Worm (Caenorhabditis elegans) whole organism, L4 larva: ENCODE measurements around the gene cyn-13.

Experiments
- F10B5.3 ChIP-seq: sonication (generic microtip); optimal IDR thresholded peaks from 2 replicates; lab custom pipeline; 2016; ENCODE audit warnings: mild to moderate bottlenecking, missing genetic modification characterization, missing compliant biosample characterization
- F26F4.8 ChIP-seq: fragments of 200-800 bp; sonication (Bioruptor generic); conservative IDR thresholded peaks from 2 replicates; pipeline ENCODE4 v1.3.6; 2022; ENCODE audit warnings: missing genetic modification characterization, missing compliant biosample characterization
- F37D6.2 ChIP-seq: sonication (generic microtip); optimal IDR thresholded peaks from 2 replicates; lab custom pipeline; 2016; ENCODE audit warnings: mild to moderate bottlenecking, missing genetic modification characterization, missing compliant biosample characterization
- F44E2.7 ChIP-seq: fragments of 200-800 bp; sonication (Bioruptor generic); IDR thresholded peaks from 2 replicates; pipeline ENCODE4 v2.1.2; 2022; ENCODE audit warnings: missing genetic modification characterization, missing compliant biosample characterization
- R02D3.7 ChIP-seq: fragments of 150-350 bp; sonication (generic microtip); optimal IDR thresholded peaks from 3 replicates; lab custom pipeline; 2014; ENCODE audit warnings: missing biosample characterization, missing genetic modification characterization
- T26A8.4 ChIP-seq: fragments of 200-800 bp; sonication (Bioruptor generic); IDR thresholded peaks from 2 replicates; pipeline ENCODE4 v1.3.6; 2022; ENCODE audit warnings: missing genetic modification characterization, missing compliant biosample characterization
- Y105C5A.15 ChIP-seq: fragments of 200-800 bp; sonication (Bioruptor generic); IDR thresholded peaks from 2 replicates; pipeline ENCODE4 v1.3.6; 2022; ENCODE audit warnings: missing genetic modification characterization, missing compliant biosample characterization
- Y48G9A.11 ChIP-seq: fragments of 200-800 bp; sonication (Bioruptor generic); IDR thresholded peaks from 2 replicates; pipeline ENCODE4 v1.3.6; 2022; ENCODE audit warnings: missing genetic modification reagents, missing genetic modification characterization, missing compliant biosample characterization
- Y5F2A.4 ChIP-seq: fragments of 200-800 bp; sonication (Bioruptor generic); optimal IDR thresholded peaks from 2 replicates; lab custom pipeline; 2018; ENCODE audit warnings: mild to moderate bottlenecking, missing genetic modification characterization, missing compliant biosample characterization
- ZK337.2 ChIP-seq: fragments of 200-800 bp; sonication (Bioruptor generic); IDR thresholded peaks from 2 replicates; pipeline ENCODE4 v1.3.6; 2022; ENCODE audit warnings: missing genetic modification reagents, missing genetic modification characterization, missing compliant biosample characterization
- ZK546.5 ChIP-seq, 2 experiments: sonication (generic microtip); optimal IDR thresholded peaks; 2 replicates each; lab custom pipeline; 2017; ENCODE audit warnings: missing biosample characterization in 2 of 2, missing genetic modification characterization in 2 of 2
- aly-2 ChIP-seq: sonication (generic microtip); optimal IDR thresholded peaks from 2 replicates; lab custom pipeline; 2018; ENCODE audit warnings: missing biosample characterization, missing genetic modification characterization
- attf-4 ChIP-seq: sonication (generic microtip); optimal IDR thresholded peaks from 3 replicates; lab custom pipeline; 2017; ENCODE audit warnings: missing biosample characterization, missing genetic modification characterization
- ceh-62 ChIP-seq: sonication (generic microtip); optimal IDR thresholded peaks from 2 replicates; lab custom pipeline; 2017; ENCODE audit warnings: missing biosample characterization, missing genetic modification characterization
- ceh-82 ChIP-seq: sonication (generic microtip); optimal IDR thresholded peaks from 2 replicates; lab custom pipeline; 2017; ENCODE audit warnings: missing biosample characterization, missing genetic modification characterization
- daf-16 ChIP-seq, 3 experiments: sonication (generic microtip); optimal IDR thresholded peaks; 2 replicates each; lab custom pipeline; 2016 to 2017; ENCODE audit warnings: missing genetic modification characterization in 3 of 3, missing genetic modification reagents in 3 of 3, mild to moderate bottlenecking in 2 of 3, missing compliant biosample characterization in 2 of 3, missing biosample characterization in 1 of 3, moderate library complexity in 1 of 3
- daf-19 ChIP-seq: fragments of 200-800 bp; sonication (Bioruptor generic); conservative IDR thresholded peaks from 2 replicates; pipeline ENCODE4 v1.3.6; 2022; ENCODE audit warnings: missing genetic modification characterization, missing compliant biosample characterization
- daf-8 ChIP-seq: fragments of 200-800 bp; sonication (Bioruptor generic); IDR thresholded peaks from 2 replicates; pipeline ENCODE4 v1.3.6; 2022; ENCODE audit warnings: missing genetic modification characterization, missing compliant biosample characterization
- egl-27 ChIP-seq: sonication (generic microtip); optimal IDR thresholded peaks from 3 replicates; lab custom pipeline; 2017; ENCODE audit warnings: missing biosample characterization, missing genetic modification reagents, missing genetic modification characterization
- egl-43 ChIP-seq: fragments of 200-800 bp; sonication (Bioruptor generic); IDR thresholded peaks from 2 replicates; pipeline ENCODE4 v1.3.6; 2022; ENCODE audit warnings: missing genetic modification reagents, missing genetic modification characterization, missing compliant biosample characterization
- fkh-10 ChIP-seq: fragments of 150-350 bp; optimal IDR thresholded peaks from 2 replicates; lab custom pipeline; 2014; ENCODE audit warnings: missing biosample characterization, missing genetic modification reagents, missing genetic modification characterization
- gei-8 ChIP-seq: fragments of 200-800 bp; sonication (Bioruptor generic); optimal IDR thresholded peaks from 2 replicates; lab custom pipeline; 2018; ENCODE audit warnings: mild to moderate bottlenecking, missing genetic modification characterization, missing compliant biosample characterization
- hif-1 ChIP-seq, 2 experiments: sonication (generic microtip); optimal IDR thresholded peaks; 2 replicates each; lab custom pipeline; 2016 to 2017; ENCODE audit warnings: missing compliant biosample characterization in 2 of 2, missing genetic modification characterization in 2 of 2, missing genetic modification reagents in 2 of 2, missing genotype in 2 of 2, mild to moderate bottlenecking in 1 of 2
- lim-7 ChIP-seq: fragments of 200-800 bp; sonication (Bioruptor generic); IDR thresholded peaks from 2 replicates; pipeline ENCODE4 v1.3.6; 2022; ENCODE audit warnings: missing genetic modification characterization, missing compliant biosample characterization
- lin-1 ChIP-seq: fragments of 200-800 bp; sonication (Bioruptor generic); IDR thresholded peaks from 2 replicates; pipeline ENCODE4 v1.3.6; 2022; ENCODE audit warnings: missing genetic modification reagents, missing genetic modification characterization, missing compliant biosample characterization
- lin-39 ChIP-seq: fragments of 150-350 bp; optimal IDR thresholded peaks from 2 replicates; lab custom pipeline; 2014; ENCODE audit warnings: missing biosample characterization, missing genetic modification reagents, missing genetic modification characterization
- lir-3 ChIP-seq: sonication (generic microtip); optimal IDR thresholded peaks from 2 replicates; lab custom pipeline; 2016; ENCODE audit warnings: mild to moderate bottlenecking, missing genetic modification characterization, missing compliant biosample characterization
- lsy-2 ChIP-seq, 2 experiments: fragments of 150-350 bp in 1 of 2; sonication (generic microtip) in 1 of 2; optimal IDR thresholded peaks; 2 replicates each; lab custom pipeline; 2014 to 2017; ENCODE audit warnings: missing biosample characterization in 2 of 2, missing genetic modification characterization in 2 of 2
- madf-9 ChIP-seq: fragments of 200-800 bp; sonication (Bioruptor generic); conservative IDR thresholded peaks from 2 replicates; pipeline ENCODE4 v1.3.6; 2022; ENCODE audit warnings: missing genetic modification reagents, missing genetic modification characterization, missing compliant biosample characterization
- mdt-29 ChIP-seq: fragments of 200-800 bp; sonication (Bioruptor generic); IDR thresholded peaks from 2 replicates; pipeline ENCODE4 v1.3.6; 2022; ENCODE audit warnings: missing genetic modification reagents, missing genetic modification characterization, missing compliant biosample characterization
- mes-2 ChIP-seq: sonication (generic microtip); optimal IDR thresholded peaks from 2 replicates; lab custom pipeline; 2016; ENCODE audit warnings: missing genotype, mild to moderate bottlenecking, missing genetic modification characterization, missing compliant biosample characterization; ENCODE audit not compliant: poor library complexity, severe bottlenecking
- nhr-10 ChIP-seq: fragments of 150-350 bp; optimal IDR thresholded peaks from 2 replicates; lab custom pipeline; 2014; ENCODE audit warnings: missing biosample characterization, missing genetic modification characterization
- nhr-102 ChIP-seq: sonication (generic microtip); optimal IDR thresholded peaks from 2 replicates; lab custom pipeline; 2016; ENCODE audit warnings: mild to moderate bottlenecking, missing genetic modification characterization, moderate library complexity, missing compliant biosample characterization
- nhr-111 ChIP-seq: fragments of 200-800 bp; sonication (Bioruptor generic); optimal IDR thresholded peaks from 2 replicates; lab custom pipeline; 2018; ENCODE audit warnings: mild to moderate bottlenecking, missing genetic modification characterization, missing compliant biosample characterization
- nhr-237 ChIP-seq: sonication (generic microtip); optimal IDR thresholded peaks from 2 replicates; lab custom pipeline; 2017; ENCODE audit warnings: missing biosample characterization, missing genetic modification characterization
- nhr-41 ChIP-seq: fragments of 200-800 bp; sonication (Bioruptor generic); IDR thresholded peaks from 2 replicates; pipeline ENCODE4 v1.3.6; 2022; ENCODE audit warnings: missing genetic modification reagents, missing genetic modification characterization, missing compliant biosample characterization
- nhr-42 ChIP-seq: fragments of 200-800 bp; sonication (Bioruptor generic); IDR thresholded peaks from 2 replicates; pipeline ENCODE4 v1.3.6; 2022; ENCODE audit warnings: missing genetic modification characterization, missing compliant biosample characterization
- nhr-48 ChIP-seq: sonication (generic microtip); optimal IDR thresholded peaks from 2 replicates; lab custom pipeline; 2016; ENCODE audit warnings: mild to moderate bottlenecking, missing genetic modification characterization, missing compliant biosample characterization
- pha-4 ChIP-seq, 2 experiments: fragments of 150-350 bp in 1 of 2; fragments of 200-800 bp in 1 of 2; sonication (Bioruptor generic) in 1 of 2; IDR thresholded peaks in 1 of 2; optimal IDR thresholded peaks in 1 of 2; 2 replicates each; pipeline versions ENCODE4 v1.3.6 to Lab custom; 2014 to 2022; ENCODE audit warnings: missing genetic modification characterization in 2 of 2, missing genetic modification reagents in 2 of 2, missing biosample characterization in 1 of 2, missing compliant biosample characterization in 1 of 2
- php-3 ChIP-seq: fragments of 200-800 bp; sonication (Bioruptor generic); IDR thresholded peaks from 2 replicates; pipeline ENCODE4 v1.3.6; 2022; ENCODE audit warnings: missing genetic modification reagents, missing genetic modification characterization, missing compliant biosample characterization
- pqm-1 ChIP-seq: sonication (generic microtip); optimal IDR thresholded peaks from 2 replicates; lab custom pipeline; 2017; ENCODE audit warnings: missing biosample characterization, missing genetic modification characterization
- rbr-2 ChIP-seq: sonication (generic microtip); optimal IDR thresholded peaks from 2 replicates; lab custom pipeline; 2016; ENCODE audit warnings: missing genotype, missing genetic modification characterization, missing compliant biosample characterization
- sdz-12 ChIP-seq: fragments of 200-800 bp; sonication (Bioruptor generic); optimal IDR thresholded peaks from 2 replicates; lab custom pipeline; 2018; ENCODE audit warnings: mild to moderate bottlenecking, missing genetic modification characterization, missing compliant biosample characterization
- tag-97 ChIP-seq: fragments of 200-800 bp; sonication (Bioruptor generic); IDR thresholded peaks from 2 replicates; pipeline ENCODE4 v1.3.6; 2022; ENCODE audit warnings: missing genetic modification characterization, missing compliant biosample characterization
- unc-62 ChIP-seq, 3 experiments: fragments of 150-350 bp in 1 of 3; sonication (generic microtip); optimal IDR thresholded peaks in 2 of 3; peaks in 1 of 3; 1 replicate in 1 of 3; 2 replicates in 2 of 3; lab custom pipeline; 2014 to 2017; ENCODE audit warnings: missing biosample characterization in 3 of 3, missing genetic modification characterization in 3 of 3, missing genetic modification reagents in 3 of 3, missing genotype in 1 of 3
- vab-7 ChIP-seq: fragments of 200-800 bp; sonication (Bioruptor generic); IDR thresholded peaks from 2 replicates; pipeline ENCODE4 v1.3.6; 2022; ENCODE audit warnings: missing genetic modification reagents, missing genetic modification characterization, missing compliant biosample characterization
- zag-1 ChIP-seq: fragments of 150-350 bp; optimal IDR thresholded peaks from 2 replicates; lab custom pipeline; 2014; ENCODE audit warnings: missing biosample characterization, missing genetic modification characterization
- zfp-2 ChIP-seq: sonication (generic microtip); optimal IDR thresholded peaks from 2 replicates; lab custom pipeline; 2016; ENCODE audit warnings: mild to moderate bottlenecking, missing genetic modification characterization, missing compliant biosample characterization
- zip-11 ChIP-seq: fragments of 200-800 bp; sonication (Bioruptor generic); IDR thresholded peaks from 2 replicates; pipeline ENCODE4 v1.3.6; 2022; ENCODE audit warnings: missing genetic modification characterization, missing compliant biosample characterization
- zip-2 ChIP-seq: fragments of 150-350 bp; optimal IDR thresholded peaks from 2 replicates; lab custom pipeline; 2014; ENCODE audit warnings: missing biosample characterization, missing genetic modification characterization
- ztf-7 ChIP-seq: fragments of 150-350 bp; optimal IDR thresholded peaks from 2 replicates; lab custom pipeline; 2014; ENCODE audit warnings: missing biosample characterization, missing genetic modification characterization

cyn-13 gene

DNA sequence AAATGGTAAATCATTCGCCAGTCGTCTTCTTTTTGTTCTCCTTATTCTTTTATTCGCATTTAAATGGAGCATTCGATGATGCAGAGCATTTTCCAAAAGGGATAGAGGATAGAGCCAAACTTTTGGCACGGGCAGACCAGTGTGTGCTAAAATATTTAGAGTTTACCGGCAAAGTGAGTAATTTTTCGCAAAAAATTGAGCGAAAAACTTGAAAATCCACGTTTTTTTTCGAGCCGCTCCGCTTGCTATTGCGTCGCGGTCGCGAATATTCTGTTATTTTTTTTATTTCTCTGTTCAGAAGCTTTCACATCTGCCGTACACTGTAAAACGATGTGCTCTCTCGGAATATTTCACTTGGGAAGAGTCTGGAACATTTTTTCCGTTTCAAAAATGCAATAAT, 27.6 kb downstream of the cyn-13 start, which contains the start of gene Y116A8C.43 (continued):
- TF ChIP-seq pha-4 (GFP tag; IDR thresholded peaks at IDR 0.05; lab: Robert Waterston, UW): no peak
- no peak for TF ChIP-seq pha-4 (tag; optimal IDR thresholded peaks at IDR 0.05; lab: Kevin White, UChicago)
- no peak for TF ChIP-seq mdt-29 (GFP tag; lab: Robert Waterston, UW)
- no peak for TF ChIP-seq sdz-12
- no peak for TF ChIP-seq lin-39 (tag; lab: Kevin White, UChicago)
- TF ChIP-seq zag-1 (tag; lab: Kevin White, UChicago): no peak
- TF ChIP-seq ceh-62 (tag; lab: Kevin White, UChicago): no peak
- no peak; the same call in 1 of the 2 replicates for TF ChIP-seq Y48G9A.11 (GFP tag; lab: Robert Waterston, UW)
- no peak for TF ChIP-seq ceh-82 (tag; lab: Kevin White, UChicago)
- no peak for TF ChIP-seq zip-2 (tag; lab: Kevin White, UChicago)
- TF ChIP-seq pqm-1 (tag; lab: Kevin White, UChicago): no peak
- TF ChIP-seq php-3 (GFP tag; lab: Robert Waterston, UW): no peak
- TF ChIP-seq nhr-111 (GFP tag; lab: Kevin White, UChicago): no peak
- TF ChIP-seq zip-11: no peak
- no peak for TF ChIP-seq R02D3.7
- TF ChIP-seq aly-2 (tag; lab: Kevin White, UChicago): no peak
- TF ChIP-seq daf-16 (GFP tag; optimal IDR thresholded peaks at IDR 0.05; lab: Kevin White, UChicago): no peak
- peak; percentile 27 for TF ChIP-seq daf-16 (tag; optimal IDR thresholded peaks at IDR 0.05; lab: Kevin White, UChicago)
- TF ChIP-seq nhr-102: no peak
- TF ChIP-seq nhr-42 (GFP tag; lab: Robert Waterston, UW): no peak
- no peak for TF ChIP-seq nhr-237 (tag; lab: Kevin White, UChicago)
- no peak for TF ChIP-seq ZK337.2 (GFP tag; lab: Robert Waterston, UW)
- TF ChIP-seq madf-9 (GFP tag; lab: Robert Waterston, UW): no peak
- no peak for TF ChIP-seq zfp-2 (tag; lab: Kevin White, UChicago)
- no peak for TF ChIP-seq unc-62 (GFP tag; optimal IDR thresholded peaks at IDR 0.05 in 1 of 2; lab: Kevin White, UChicago)
- TF ChIP-seq unc-62 (tag; optimal IDR thresholded peaks at IDR 0.05; lab: Kevin White, UChicago): no peak
- TF ChIP-seq tag-97: no peak
- peak; percentile 23 for TF ChIP-seq mes-2
- no peak for TF ChIP-seq Y105C5A.15
- TF ChIP-seq nhr-41 (GFP tag; lab: Robert Waterston, UW): no peak
- no peak for TF ChIP-seq F10B5.3 (tag; lab: Kevin White, UChicago)
- no peak for TF ChIP-seq vab-7 (GFP tag; lab: Robert Waterston, UW)
- TF ChIP-seq fkh-10 (GFP tag; lab: Kevin White, UChicago): no peak
- TF ChIP-seq lin-1: no peak
- no peak for TF ChIP-seq lsy-2 (tag; optimal IDR thresholded peaks at IDR 0.05; lab: Kevin White, UChicago)
- peak; percentile 9 for TF ChIP-seq rbr-2
- TF ChIP-seq nhr-48: no peak
- no peak for TF ChIP-seq egl-27 (tag; lab: Kevin White, UChicago)
- no peak for TF ChIP-seq F44E2.7
- TF ChIP-seq attf-4 (tag; lab: Kevin White, UChicago): no peak
- no peak for TF ChIP-seq gei-8 (GFP tag; lab: Kevin White, UChicago)
- TF ChIP-seq lir-3 (tag; lab: Kevin White, UChicago): no peak
- TF ChIP-seq ZK546.5 (tag; optimal IDR thresholded peaks at IDR 0.05; lab: Kevin White, UChicago): no peak
- TF ChIP-seq daf-19 (GFP tag; lab: Robert Waterston, UW): no peak
- TF ChIP-seq hif-1 (tag; optimal IDR thresholded peaks at IDR 0.05; lab: Kevin White, UChicago): no peak
- TF ChIP-seq nhr-10 (tag; lab: Kevin White, UChicago): no peak
- TF ChIP-seq lim-7: no peak
- no peak for TF ChIP-seq F26F4.8 (GFP tag; lab: Robert Waterston, UW)
- 0 out of 2 replicates have a peak, but pooled peaks have one; percentile 27 for TF ChIP-seq T26A8.4 (GFP tag; lab: Robert Waterston, UW)
- no peak for TF ChIP-seq daf-8 (GFP tag; lab: Robert Waterston, UW)
- TF ChIP-seq egl-43 (GFP tag; lab: Robert Waterston, UW): no peak
- no peak for TF ChIP-seq F37D6.2 (tag; lab: Kevin White, UChicago)
- no peak for TF ChIP-seq Y5F2A.4 (GFP tag; lab: Kevin White, UChicago)
- no peak for TF ChIP-seq ztf-7 (tag; lab: Kevin White, UChicago)
